Fruit fly (Drosophila melanogaster): ENCODE results near the gene Itpr.

The Itpr gene

DNA sequence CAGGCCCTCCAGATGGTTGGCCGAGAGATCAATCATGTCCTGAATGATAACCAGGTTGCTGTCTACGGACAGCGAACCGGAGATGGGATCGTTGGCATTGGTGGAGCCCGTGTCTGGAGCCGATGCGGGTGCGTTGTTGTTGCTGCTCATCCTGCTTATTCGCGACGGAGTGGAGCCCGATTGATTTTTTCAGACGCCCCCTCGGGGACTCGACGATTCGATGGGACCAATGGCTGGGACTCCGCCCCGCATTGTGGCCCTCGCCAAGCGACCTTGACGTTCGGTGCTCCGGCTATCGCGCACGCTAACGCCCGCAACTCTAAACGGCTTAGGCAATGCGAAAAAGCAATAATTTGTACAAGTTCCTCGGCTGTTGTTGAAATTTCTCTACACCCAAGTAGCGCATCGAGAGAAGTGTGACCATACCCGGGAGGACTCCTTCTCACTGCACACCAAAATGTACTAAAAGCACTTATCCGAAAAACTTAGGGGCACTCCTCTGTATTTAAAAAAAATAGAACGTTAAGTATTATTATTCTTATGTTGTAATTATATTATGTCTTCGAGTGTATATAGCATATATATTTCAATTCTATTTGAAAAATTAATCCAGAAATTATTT, 33.3 kb upstream of the Itpr start, which contains the start of gene ksr (continued):
- TF ChIP-seq HLH3B (GFP tag; IDR thresholded peaks at IDR 0.05) (no peak), Hr78 (GFP tag; optimal IDR thresholded peaks at IDR 0.05) (no peak), Xrp1 (GFP tag; IDR thresholded peaks at IDR 0.05) (peak; percentile 38; the same call in 1 of the 2 replicates), CG18599 (GFP tag; optimal IDR thresholded peaks at IDR 0.05) (no peak), lmd (GFP tag; IDR thresholded peaks at IDR 0.05) (no peak; the same call in 1 of the 2 replicates), Dek (tag; optimal IDR thresholded peaks at IDR 0.05) (no peak), Atf6 (GFP tag; IDR thresholded peaks at IDR 0.05) (no peak), CG15514 (GFP tag; optimal IDR thresholded peaks at IDR 0.05) (peak; percentile 19), hkb (optimal IDR thresholded peaks at IDR 0.05) (no peak), hkb (GFP tag; IDR thresholded peaks at IDR 0.05) (0 out of 2 replicates have a peak, but pooled peaks have one; percentile 19), org-1 (GFP tag; optimal IDR thresholded peaks at IDR 0.05) (no peak), CG4854 (GFP tag; optimal IDR thresholded peaks at IDR 0.05) (no peak), CG13296 (GFP tag; optimal IDR thresholded peaks at IDR 0.05) (no peak), dmrt11E (tag; optimal IDR thresholded peaks at IDR 0.05) (peak; percentile 50), Gsc (GFP tag; IDR thresholded peaks at IDR 0.05) (no peak), crol (GFP tag; IDR thresholded peaks at IDR 0.05) (no peak), Nf-YB (GFP tag; optimal IDR thresholded peaks at IDR 0.05) (no peak), esg (GFP tag; conservative IDR thresholded peaks at IDR 0.05) (no peak), E2f2 (GFP tag; IDR thresholded peaks at IDR 0.05) (no peak), CG3407 (GFP tag; optimal IDR thresholded peaks at IDR 0.05) (no peak), CG15479 (GFP tag; optimal IDR thresholded peaks at IDR 0.05) (no peak), her (GFP tag; optimal IDR thresholded peaks at IDR 0.05) (no peak), ab (GFP tag; optimal IDR thresholded peaks at IDR 0.05) (no peak), insv (GFP tag; optimal IDR thresholded peaks at IDR 0.05) (no peak), CG10209 (GFP tag; optimal IDR thresholded peaks at IDR 0.05) (no peak), jigr1 (GFP tag; IDR thresholded peaks at IDR 0.05) (no peak), CG11398 (GFP tag; optimal IDR thresholded peaks at IDR 0.05) (no peak), CG10267 (tag; optimal IDR thresholded peaks at IDR 0.05) (peak; percentile 74), fd96Cb (tag; optimal IDR thresholded peaks at IDR 0.05) (no peak), Adf1 (GFP tag; IDR thresholded peaks at IDR 0.05) (no peak), tx (GFP tag; optimal IDR thresholded peaks at IDR 0.05) (no peak), schlank (tag; optimal IDR thresholded peaks at IDR 0.05) (no peak), CG1602 (GFP tag; optimal IDR thresholded peaks at IDR 0.05) (no peak), scrt (GFP tag; optimal IDR thresholded peaks at IDR 0.05) (no peak), fru (optimal IDR thresholded peaks at IDR 0.05) (no peak), btn (GFP tag; optimal IDR thresholded peaks at IDR 0.05) (no peak), CG8765 (GFP tag; IDR thresholded peaks at IDR 0.05) (no peak), tna (GFP tag; IDR thresholded peaks at IDR 0.05; ENCODE audit: partially characterized antibody) (no peak), hth (optimal IDR thresholded peaks at IDR 0.05) (no peak), CG18619 (GFP tag; optimal IDR thresholded peaks at IDR 0.05) (no peak), dpn (GFP tag; optimal IDR thresholded peaks at IDR 0.05) (peak in 1 of 2 experiments; percentile 10), CG14050 (GFP tag; IDR thresholded peaks at IDR 0.05) (peak; percentile 16; the same call in 1 of the 3 replicates), HLHmδ (GFP tag; optimal IDR thresholded peaks at IDR 0.05) (no peak), Oli (tag; optimal IDR thresholded peaks at IDR 0.05) (no peak), gsb (GFP tag; IDR thresholded peaks at IDR 0.05) (no peak), CG11560 (tag; IDR thresholded peaks at IDR 0.05) (no peak), chif (GFP tag; optimal IDR thresholded peaks at IDR 0.05) (no peak), otp (GFP tag; IDR thresholded peaks at IDR 0.05) (no peak), mam (GFP tag; optimal IDR thresholded peaks at IDR 0.05) (no peak), Xbp1 (GFP tag; optimal IDR thresholded peaks at IDR 0.05) (peak; percentile 36), CG11696 (GFP tag; IDR thresholded peaks at IDR 0.05) (no peak)
